1 fruit fly cellular context compared by ENCODE assay signal in genomic region chr3R:8208378-8209021, dm6.
A peak's percentile ranks its signal among the peaks of the same experiment; 100 is the strongest.
TF ChIP-seq lines count a peak whose summit lies in the region.

No protein-coding gene starts in this region.

TF ChIP-seq in whole organism, embryonic, 481 proteins besides CTCF, POLR2A, EP300 and RAD21 (continued from another document):
- TF ChIP-seq exex (tag; optimal IDR thresholded peaks at IDR 0.05; lab: Kevin White, UChicago) (peak; percentile 92), CG7786 (GFP tag; optimal IDR thresholded peaks at IDR 0.05; lab: Kevin White, UChicago) (no peak), CG1832 (GFP tag; optimal IDR thresholded peaks at IDR 0.05; lab: Kevin White, UChicago) (no peak), CG17568 (GFP tag; optimal IDR thresholded peaks at IDR 0.05; lab: Kevin White, UChicago) (no peak), Hr39 (optimal IDR thresholded peaks at IDR 0.05; lab: Kevin White, UChicago) (no peak), Pdp1 (GFP tag; optimal IDR thresholded peaks at IDR 0.05; lab: Kevin White, UChicago) (peak in 1 of 2 experiments; percentile 43), HHEX (GFP tag; optimal IDR thresholded peaks at IDR 0.05; lab: Kevin White, UChicago) (no peak), CG7839 (tag; optimal IDR thresholded peaks at IDR 0.05; lab: Kevin White, UChicago) (no peak), E2f1 (GFP tag; IDR thresholded peaks at IDR 0.05; lab: Robert Waterston, UW) (no peak), Hmr (GFP tag; optimal IDR thresholded peaks at IDR 0.05; lab: Kevin White, UChicago) (no peak), tup (GFP tag; optimal IDR thresholded peaks at IDR 0.05; lab: Kevin White, UChicago) (no peak)
